Worm (Caenorhabditis elegans) whole organism, L2 larva: Measurements from ENCODE around the gene F55F1.2.

Source experiments
- F13H6.1 ChIP-seq: sonication (generic microtip); optimal IDR thresholded peaks from 2 replicates; lab custom pipeline; 2016; ENCODE audit warnings: missing genetic modification characterization, missing compliant biosample characterization
- ZK546.5 ChIP-seq: sonication (generic microtip); optimal IDR thresholded peaks from 2 replicates; lab custom pipeline; 2017; ENCODE audit warnings: missing biosample characterization, missing genetic modification characterization
- elt-3 ChIP-seq: sonication (generic microtip); optimal IDR thresholded peaks from 2 replicates; lab custom pipeline; 2017; ENCODE audit warnings: missing biosample characterization, missing genetic modification characterization
- lsy-2 ChIP-seq, 2 experiments: fragments of 150-350 bp in 1 of 2; sonication (generic microtip) in 1 of 2; optimal IDR thresholded peaks; 2 replicates each; lab custom pipeline; 2014 to 2017; ENCODE audit warnings: missing biosample characterization in 2 of 2, missing genetic modification characterization in 2 of 2
- nhr-6 ChIP-seq: fragments of 150-350 bp; optimal IDR thresholded peaks from 2 replicates; lab custom pipeline; 2014; ENCODE audit warnings: missing biosample characterization, missing genetic modification characterization
- snpc-4 ChIP-seq: fragments of 150-350 bp; optimal IDR thresholded peaks from 2 replicates; lab custom pipeline; 2014; ENCODE audit warnings: missing biosample characterization, missing genetic modification characterization
- unc-39 ChIP-seq: fragments of 150-350 bp; optimal IDR thresholded peaks from 2 replicates; lab custom pipeline; 2014; ENCODE audit warnings: missing biosample characterization, missing genetic modification characterization
- zag-1 ChIP-seq: fragments of 150-350 bp; optimal IDR thresholded peaks from 2 replicates; lab custom pipeline; 2014; ENCODE audit warnings: missing biosample characterization, missing genetic modification characterization

DNA sequence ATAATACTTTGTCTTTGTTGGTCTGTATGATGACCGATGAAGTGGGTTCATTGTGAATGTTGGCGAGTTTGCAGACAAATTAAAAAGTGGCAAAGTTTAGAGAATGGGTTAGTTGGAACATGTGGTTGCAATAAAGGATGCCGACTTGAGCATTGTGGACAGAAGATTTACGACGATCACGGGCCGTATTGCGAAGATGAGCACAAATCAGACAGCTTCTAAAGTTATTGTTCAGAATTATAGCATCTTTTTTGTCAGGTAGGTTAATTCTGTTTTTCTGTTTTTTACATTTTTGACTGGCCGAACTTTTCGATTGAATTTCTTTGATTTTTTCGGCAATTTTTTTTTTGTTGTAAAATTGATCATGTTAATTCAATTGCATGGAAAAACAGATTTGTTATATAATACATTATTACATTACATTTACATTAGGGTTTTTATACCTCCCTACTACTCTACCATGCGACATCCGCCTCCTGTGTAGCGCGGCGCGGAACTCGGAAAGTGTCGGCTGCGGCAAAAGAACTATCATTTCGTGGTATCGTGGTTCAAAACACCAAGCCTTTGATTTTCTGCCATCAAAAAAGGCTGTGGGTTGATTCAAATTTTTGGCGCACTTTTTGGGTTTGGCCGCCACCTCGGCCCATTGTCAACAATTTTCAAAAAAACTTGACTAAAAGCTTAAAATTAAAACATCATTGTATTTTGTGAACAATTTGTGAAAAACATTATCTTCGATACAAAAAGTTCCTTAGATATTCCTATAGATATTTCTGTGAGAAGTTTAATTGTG lies 6.2 kb downstream of the F55F1.2 start, which contains the start of gene unc-2:
- peak; percentile 21 for TF ChIP-seq snpc-4 (tag; lab: Kevin White, UChicago)
- no peak for TF ChIP-seq unc-39
- TF ChIP-seq F13H6.1: no peak
- no peak for TF ChIP-seq nhr-6 (tag; lab: Kevin White, UChicago)
- TF ChIP-seq zag-1: no peak
- no peak for TF ChIP-seq ZK546.5 (tag; lab: Kevin White, UChicago)
- no peak for TF ChIP-seq lsy-2 (tag; optimal IDR thresholded peaks at IDR 0.05; lab: Kevin White, UChicago)
- TF ChIP-seq elt-3 (tag; lab: Kevin White, UChicago): no peak
